Worm (Caenorhabditis elegans) whole organism, early embryonic: Measurements from ENCODE around the gene cyp-13A1.

Experiments
- B0310.2 ChIP-seq: sonication (generic microtip); optimal IDR thresholded peaks from 2 replicates; lab custom pipeline; 2016; ENCODE audit warnings: mild to moderate bottlenecking, missing genetic modification characterization, missing compliant biosample characterization
- aly-1 ChIP-seq: sonication (generic microtip); optimal IDR thresholded peaks from 2 replicates; lab custom pipeline; 2016; ENCODE audit warnings: missing genetic modification characterization, missing compliant biosample characterization
- ama-1 ChIP-seq: fragments of 150-350 bp; optimal IDR thresholded peaks from 2 replicates; lab custom pipeline; 2014
- ceh-13 ChIP-seq: fragments of 200-800 bp; sonication (Bioruptor generic); optimal IDR thresholded peaks from 2 replicates; lab custom pipeline; 2018; ENCODE audit warnings: mild to moderate bottlenecking, missing genetic modification characterization, missing compliant biosample characterization
- ceh-36 ChIP-seq: sonication (generic microtip); optimal IDR thresholded peaks from 2 replicates; lab custom pipeline; 2016; ENCODE audit warnings: missing genetic modification characterization, inconsistent platforms, missing compliant biosample characterization
- hnd-1 ChIP-seq: sonication (generic microtip); optimal IDR thresholded peaks from 2 replicates; lab custom pipeline; 2016; ENCODE audit warnings: missing genetic modification characterization, missing compliant biosample characterization
- pes-1 ChIP-seq: fragments of 200-800 bp; sonication (Bioruptor generic); IDR thresholded peaks from 2 replicates; pipeline ENCODE4 v1.3.6; 2022; ENCODE audit warnings: missing genetic modification reagents, missing genetic modification characterization, missing compliant biosample characterization
- sea-1 ChIP-seq: fragments of 200-800 bp; sonication (Bioruptor generic); conservative IDR thresholded peaks from 2 replicates; pipeline ENCODE4 v1.3.6; 2022; ENCODE audit warnings: missing genetic modification characterization, missing compliant biosample characterization
- tbx-11 ChIP-seq: fragments of 200-800 bp; sonication (Bioruptor generic); IDR thresholded peaks from 2 replicates; pipeline ENCODE4 v1.3.6; 2022; ENCODE audit warnings: missing genetic modification characterization, missing compliant biosample characterization
- tbx-37 ChIP-seq: fragments of 200-800 bp; sonication (Bioruptor generic); conservative IDR thresholded peaks from 2 replicates; pipeline ENCODE4 v1.3.6; 2022; ENCODE audit warnings: missing genetic modification reagents, missing genetic modification characterization, missing compliant biosample characterization

ce11 chrII:9757651-9758282, 24.0 kb downstream of the cyp-13A1 start, which contains the start of gene shk-1:
- TF ChIP-seq ama-1 (lab: Kevin White, UChicago) (no peak), ceh-36 (no peak), sea-1 (no peak), B0310.2 (tag; lab: Kevin White, UChicago) (no peak), pes-1 (GFP tag; lab: Robert Waterston, UW) (no peak), ceh-13 (no peak), hnd-1 (no peak), tbx-37 (GFP tag; lab: Robert Waterston, UW) (no peak), aly-1 (no peak), tbx-11 (GFP tag; lab: Robert Waterston, UW) (no peak)
